Fruit fly (Drosophila melanogaster) whole organism, embryonic: ENCODE data around the gene SREBP.

Experiments used
- CG11560 ChIP-seq: fragments of 200-800 bp; sonication (Bioruptor generic); IDR thresholded peaks from 3 replicates; pipeline ENCODE4 v1.3.6; 2022; ENCODE audit warnings: missing biosample characterization, missing genetic modification characterization
- CG12155 ChIP-seq: fragments of 200-800 bp; sonication (Bioruptor generic); optimal IDR thresholded peaks from 3 replicates; lab custom pipeline; 2016; ENCODE audit warnings: missing biosample characterization, missing genetic modification characterization
- CG14014 ChIP-seq: fragments of 200-800 bp; sonication (Bioruptor generic); IDR thresholded peaks from 2 replicates; pipeline ENCODE4 v1.3.6; 2022; ENCODE audit warnings: missing biosample characterization, missing genetic modification characterization
- CG15601 ChIP-seq: fragments of 200-800 bp; sonication (Bioruptor generic); optimal IDR thresholded peaks from 3 replicates; lab custom pipeline; 2019; ENCODE audit warnings: missing biosample characterization, mild to moderate bottlenecking, missing genetic modification characterization, moderate library complexity
- CG16813 ChIP-seq: fragments of 200-800 bp; sonication (Bioruptor generic); IDR thresholded peaks from 3 replicates; pipeline ENCODE4 v1.3.6; 2022; ENCODE audit warnings: missing biosample characterization, missing genetic modification characterization; ENCODE audit not compliant: partially characterized antibody
- CG17186 ChIP-seq: fragments of 200-800 bp; sonication (Bioruptor generic); optimal IDR thresholded peaks from 3 replicates; lab custom pipeline; 2017; ENCODE audit warnings: missing biosample characterization, missing genetic modification reagents, missing genetic modification characterization
- CG17328 ChIP-seq: fragments of 200-800 bp; sonication (Bioruptor generic); IDR thresholded peaks from 2 replicates; pipeline ENCODE4 v1.3.6; 2022; ENCODE audit warnings: missing biosample characterization, missing genetic modification characterization
- CG2116 ChIP-seq: fragments of 200-800 bp; sonication (Bioruptor generic); optimal IDR thresholded peaks from 3 replicates; lab custom pipeline; 2018; ENCODE audit warnings: missing biosample characterization, mild to moderate bottlenecking, missing genetic modification characterization
- CG2875 ChIP-seq: fragments of 200-800 bp; sonication (Bioruptor generic); optimal IDR thresholded peaks from 2 replicates; lab custom pipeline; 2017; ENCODE audit warnings: missing biosample characterization, mild to moderate bottlenecking, missing genetic modification characterization, missing genetic modification reagents
- CG30403 ChIP-seq: fragments of 200-800 bp; sonication (Bioruptor generic); optimal IDR thresholded peaks from 3 replicates; lab custom pipeline; 2016; ENCODE audit warnings: missing biosample characterization, missing genetic modification characterization
- CG32767 ChIP-seq: fragments of 200-800 bp; sonication (Bioruptor generic); IDR thresholded peaks from 2 replicates; pipeline ENCODE4 v1.3.6; 2022; ENCODE audit warnings: missing biosample characterization, missing genetic modification characterization
- CG4404 ChIP-seq: fragments of 200-800 bp; sonication (Bioruptor generic); IDR thresholded peaks from 2 replicates; pipeline ENCODE4 v1.3.6; 2022; ENCODE audit warnings: missing biosample characterization, missing genetic modification characterization
- CG4424 ChIP-seq: fragments of 200-800 bp; sonication (Bioruptor generic); optimal IDR thresholded peaks from 3 replicates; lab custom pipeline; 2016; ENCODE audit warnings: missing biosample characterization, missing genetic modification characterization
- CG4707 ChIP-seq: fragments of 200-800 bp; sonication (Bioruptor generic); optimal IDR thresholded peaks from 2 replicates; lab custom pipeline; 2018; ENCODE audit warnings: missing biosample characterization, mild to moderate bottlenecking, missing genetic modification characterization, moderate library complexity
- CG6272 ChIP-seq: fragments of 200-800 bp; sonication (Bioruptor generic); IDR thresholded peaks from 2 replicates; pipeline ENCODE4 v1.3.6; 2022; ENCODE audit warnings: missing biosample characterization, missing genetic modification characterization
- CG6813 ChIP-seq: fragments of 200-800 bp; sonication (Bioruptor generic); optimal IDR thresholded peaks from 2 replicates; lab custom pipeline; 2017; ENCODE audit warnings: missing biosample characterization, missing genetic modification characterization, mild to moderate bottlenecking, moderate library complexity, missing genetic modification reagents
- CG6854 ChIP-seq: fragments of 200-800 bp; sonication (Bioruptor generic); optimal IDR thresholded peaks from 3 replicates; lab custom pipeline; 2017; ENCODE audit warnings: missing biosample characterization, mild to moderate bottlenecking, missing genetic modification characterization
- CG7372 ChIP-seq: fragments of 200-800 bp; sonication (Bioruptor generic); IDR thresholded peaks from 2 replicates; pipeline ENCODE4 v1.3.6; 2022; ENCODE audit warnings: missing biosample characterization, missing genetic modification characterization
- CG8924 ChIP-seq: fragments of 200-800 bp; optimal IDR thresholded peaks from 3 replicates; lab custom pipeline; 2019; ENCODE audit warnings: missing biosample characterization, mild to moderate bottlenecking, missing genetic modification characterization, moderate library complexity
- Dfd ChIP-seq, 2 experiments: fragments of >200 bp; optimal IDR thresholded peaks; 2 replicates each; lab custom pipeline; 2017; ENCODE audit warnings: missing biosample characterization in 2 of 2, missing genetic modification characterization in 2 of 2
- Dll ChIP-seq: fragments of 200-800 bp; sonication (Bioruptor generic); IDR thresholded peaks from 4 replicates; pipeline ENCODE4 v1.3.6; 2022; ENCODE audit warnings: missing biosample characterization, missing genetic modification characterization; ENCODE audit not compliant: partially characterized antibody
- E2f1 ChIP-seq: fragments of 200-800 bp; sonication (Bioruptor generic); IDR thresholded peaks from 2 replicates; pipeline ENCODE4 v1.3.6; 2022; ENCODE audit warnings: missing biosample characterization, missing genetic modification characterization
- Fer3 ChIP-seq: fragments of 200-800 bp; sonication (Bioruptor generic); optimal IDR thresholded peaks from 2 replicates; lab custom pipeline; 2018; ENCODE audit warnings: missing biosample characterization, mild to moderate bottlenecking, missing genetic modification characterization, moderate library complexity
- H2.0 ChIP-seq: fragments of 200-800 bp; sonication (Bioruptor generic); IDR thresholded peaks from 2 replicates; pipeline ENCODE4 v1.3.6; 2022; ENCODE audit warnings: missing biosample characterization, missing genetic modification characterization
- Hsf ChIP-seq: fragments of 200-800 bp; sonication (Bioruptor generic); optimal IDR thresholded peaks from 3 replicates; lab custom pipeline; 2016; ENCODE audit warnings: missing biosample characterization, missing genetic modification characterization
- Mad ChIP-seq: fragments of 200-800 bp; sonication (Bioruptor generic); optimal IDR thresholded peaks from 2 replicates; lab custom pipeline; 2016; ENCODE audit warnings: missing biosample characterization, missing genetic modification characterization
- Mes4 ChIP-seq: fragments of 200-800 bp; sonication (Bioruptor generic); optimal IDR thresholded peaks from 2 replicates; lab custom pipeline; 2016; ENCODE audit warnings: missing biosample characterization, missing genetic modification characterization
- Scr ChIP-seq: fragments of 200-800 bp; sonication (Bioruptor generic); IDR thresholded peaks from 2 replicates; pipeline ENCODE4 v1.3.6; 2022; ENCODE audit warnings: missing biosample characterization, missing genetic modification characterization; ENCODE audit not compliant: partially characterized antibody
- Sin3A ChIP-seq: fragments of >200 bp; optimal IDR thresholded peaks from 2 replicates; lab custom pipeline; 2018
- ab ChIP-seq: fragments of 200-800 bp; sonication (Bioruptor generic); optimal IDR thresholded peaks from 2 replicates; lab custom pipeline; 2016; ENCODE audit warnings: missing biosample characterization, missing genetic modification characterization
- bsh ChIP-seq, 2 experiments: fragments of 200-800 bp; sonication (Bioruptor generic); optimal IDR thresholded peaks; 2 replicates each; lab custom pipeline; 2017 to 2018; ENCODE audit warnings: mild to moderate bottlenecking in 2 of 2, missing biosample characterization in 2 of 2, missing genetic modification characterization in 2 of 2, moderate library complexity in 1 of 2
- chinmo ChIP-seq: fragments of 200-800 bp; sonication (Bioruptor generic); IDR thresholded peaks from 4 replicates; pipeline ENCODE4 v1.3.6; 2022; ENCODE audit warnings: missing biosample characterization, missing genetic modification characterization; ENCODE audit not compliant: partially characterized antibody
- chn ChIP-seq: fragments of 200-800 bp; sonication (Bioruptor generic); optimal IDR thresholded peaks from 2 replicates; lab custom pipeline; 2016; ENCODE audit warnings: missing biosample characterization, missing genetic modification characterization
- crc ChIP-seq: fragments of 200-800 bp; sonication (Bioruptor generic); optimal IDR thresholded peaks from 2 replicates; lab custom pipeline; 2016; ENCODE audit warnings: missing biosample characterization, missing genetic modification characterization
- crp ChIP-seq, 2 experiments: fragments of 200-800 bp; sonication (Bioruptor generic); optimal IDR thresholded peaks; 2 replicates in 1 of 2; 3 replicates in 1 of 2; lab custom pipeline; 2017; ENCODE audit warnings: missing biosample characterization in 2 of 2, missing genetic modification characterization in 2 of 2, mild to moderate bottlenecking in 1 of 2, moderate library complexity in 1 of 2
- danr ChIP-seq: fragments of 200-800 bp; sonication (Bioruptor generic); IDR thresholded peaks from 2 replicates; pipeline ENCODE4 v1.3.6; 2022; ENCODE audit warnings: missing biosample characterization, missing genetic modification characterization
- dimm ChIP-seq: fragments of 200-800 bp; sonication (Bioruptor generic); IDR thresholded peaks from 2 replicates; pipeline ENCODE4 v1.3.6; 2022; ENCODE audit warnings: missing biosample characterization, missing genetic modification characterization
- ems ChIP-seq: fragments of 200-800 bp; sonication (Bioruptor generic); optimal IDR thresholded peaks from 3 replicates; lab custom pipeline; 2016; ENCODE audit warnings: missing biosample characterization, missing genetic modification characterization
- eve ChIP-seq, 2 experiments: fragments of >200 bp; optimal IDR thresholded peaks; 2 replicates each; lab custom pipeline; 2017; ENCODE audit warnings: missing biosample characterization in 2 of 2, missing genetic modification characterization in 2 of 2
- gsb-n ChIP-seq: fragments of 200-800 bp; sonication (Bioruptor generic); optimal IDR thresholded peaks from 3 replicates; lab custom pipeline; 2018; ENCODE audit warnings: missing biosample characterization, mild to moderate bottlenecking, missing genetic modification characterization
- mld ChIP-seq: fragments of 200-800 bp; sonication (Bioruptor generic); IDR thresholded peaks from 3 replicates; pipeline ENCODE4 v1.3.6; 2022; ENCODE audit warnings: missing biosample characterization, missing genetic modification characterization; ENCODE audit not compliant: partially characterized antibody
- nmo ChIP-seq: fragments of 200-800 bp; sonication (Bioruptor generic); optimal IDR thresholded peaks from 2 replicates; lab custom pipeline; 2018; ENCODE audit warnings: missing biosample characterization, mild to moderate bottlenecking, missing genetic modification characterization, moderate library complexity
- p53 ChIP-seq: fragments of 200-800 bp; sonication (Bioruptor generic); optimal IDR thresholded peaks from 2 replicates; lab custom pipeline; 2016; ENCODE audit warnings: missing biosample characterization, missing genetic modification characterization
- pros ChIP-seq: fragments of 200-800 bp; sonication (Bioruptor generic); optimal IDR thresholded peaks from 3 replicates; lab custom pipeline; 2019; ENCODE audit warnings: missing biosample characterization, mild to moderate bottlenecking, missing genetic modification characterization, moderate library complexity
- run ChIP-seq: fragments of 200-800 bp; sonication (Bioruptor generic); optimal IDR thresholded peaks from 3 replicates; lab custom pipeline; 2018; ENCODE audit warnings: missing biosample characterization, mild to moderate bottlenecking, missing genetic modification characterization
- sens-2 ChIP-seq: fragments of 200-800 bp; sonication (Bioruptor generic); IDR thresholded peaks from 2 replicates; pipeline ENCODE4 v1.3.6; 2022; ENCODE audit warnings: missing biosample characterization, missing genetic modification characterization
- slp2 ChIP-seq: fragments of 200-800 bp; sonication (Bioruptor generic); optimal IDR thresholded peaks from 2 replicates; lab custom pipeline; 2016; ENCODE audit warnings: missing biosample characterization, missing genetic modification characterization
- stc ChIP-seq: fragments of 200-800 bp; sonication (Bioruptor generic); IDR thresholded peaks from 2 replicates; pipeline ENCODE4 v1.3.6; 2022; ENCODE audit warnings: missing biosample characterization, missing genetic modification characterization
- stwl ChIP-seq: fragments of 200-800 bp; sonication (Bioruptor generic); optimal IDR thresholded peaks from 3 replicates; lab custom pipeline; 2018; ENCODE audit warnings: missing biosample characterization, mild to moderate bottlenecking, missing genetic modification characterization, moderate library complexity
- tin ChIP-seq: fragments of 200-800 bp; sonication (Bioruptor generic); optimal IDR thresholded peaks from 3 replicates; lab custom pipeline; 2016; ENCODE audit warnings: missing biosample characterization, missing genetic modification characterization
- vnd ChIP-seq: fragments of 200-800 bp; sonication (Bioruptor generic); IDR thresholded peaks from 3 replicates; pipeline ENCODE4 v1.3.6; 2022; ENCODE audit warnings: missing biosample characterization, missing genetic modification characterization; ENCODE audit not compliant: partially characterized antibody

SREBP gene

DNA sequence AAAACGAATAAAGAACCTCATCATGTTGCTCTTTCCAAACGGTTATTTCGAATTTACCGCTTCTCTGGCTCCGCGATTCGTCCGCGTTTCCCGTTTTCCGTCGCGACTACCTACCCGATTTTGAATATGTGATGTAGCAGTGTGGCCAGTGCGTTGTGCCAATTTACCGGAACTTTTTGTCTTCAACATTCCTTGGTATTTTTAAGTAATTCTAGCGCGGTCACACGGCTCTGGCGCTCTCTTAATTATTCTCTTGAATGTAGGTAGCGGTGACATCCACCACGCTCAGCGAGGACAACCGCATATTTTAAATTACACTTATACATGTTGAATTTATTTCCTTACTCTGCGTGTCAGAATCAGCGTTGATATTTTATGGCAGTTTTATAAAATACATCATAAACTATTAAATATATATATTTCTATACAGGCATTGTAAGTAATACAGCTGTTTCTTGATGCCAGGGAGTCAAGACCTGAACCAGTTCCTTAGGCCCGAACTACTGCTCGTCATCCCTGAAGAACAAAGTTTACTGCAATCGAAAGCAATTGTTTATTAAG is at the start of gene SREBP, which contains the start of the genes CG42637 and Gyc76C (continued):
- no peak for TF ChIP-seq chn
- no peak for TF ChIP-seq ab (GFP tag; lab: Kevin White, UChicago)
- no peak; the same call in 2 of the 3 replicates for TF ChIP-seq CG16813 (GFP tag; lab: Robert Waterston, UW)
- no peak for TF ChIP-seq H2.0 (GFP tag; lab: Robert Waterston, UW)
- TF ChIP-seq crp (GFP tag; optimal IDR thresholded peaks at IDR 0.05; lab: Kevin White, UChicago) = peak; percentile 53 to 89
- no peak for TF ChIP-seq CG6272 (GFP tag; lab: Robert Waterston, UW)
- TF ChIP-seq pros (GFP tag; lab: Kevin White, UChicago) = no peak
- TF ChIP-seq mld (GFP tag; lab: Robert Waterston, UW) = 0 out of 3 replicates have a peak, but pooled peaks have one; percentile 6
- no peak for TF ChIP-seq sens-2 (GFP tag; lab: Robert Waterston, UW)
- no peak for TF ChIP-seq crc
- peak; percentile 15; the same call in 1 of the 2 replicates for TF ChIP-seq Scr (GFP tag; lab: Robert Waterston, UW)
- TF ChIP-seq chinmo (GFP tag; lab: Robert Waterston, UW) = peak; percentile 59; the same call in 2 of the 4 replicates
- TF ChIP-seq nmo (GFP tag; lab: Kevin White, UChicago) = peak; percentile 40
- no peak for TF ChIP-seq slp2 (GFP tag; lab: Kevin White, UChicago)
- peak; percentile 47 for TF ChIP-seq Sin3A (lab: Kevin White, UChicago)
- no peak for TF ChIP-seq Mes4 (GFP tag; lab: Kevin White, UChicago)
- TF ChIP-seq CG30403 (GFP tag; lab: Kevin White, UChicago) = no peak
- TF ChIP-seq stc = peak; percentile 43; the same call in 1 of the 2 replicates
- TF ChIP-seq CG32767 (GFP tag; lab: Robert Waterston, UW) = no peak
- peak; percentile 57 for TF ChIP-seq CG15601 (tag; lab: Kevin White, UChicago)
- no peak for TF ChIP-seq CG14014 (GFP tag; lab: Robert Waterston, UW)
- TF ChIP-seq danr (GFP tag; lab: Robert Waterston, UW) = no peak
- peak; percentile 2 for TF ChIP-seq CG4424 (GFP tag; lab: Kevin White, UChicago)
- TF ChIP-seq CG6854 = no peak
- TF ChIP-seq Fer3 = no peak
- TF ChIP-seq tin (GFP tag; lab: Kevin White, UChicago) = no peak
- peak; percentile 35 for TF ChIP-seq gsb-n (tag; lab: Kevin White, UChicago)
- TF ChIP-seq Hsf (GFP tag; lab: Kevin White, UChicago) = peak; percentile 28
- TF ChIP-seq CG2116 (GFP tag; lab: Kevin White, UChicago) = peak; percentile 69
- peak; percentile 2 for TF ChIP-seq p53 (GFP tag; lab: Kevin White, UChicago)
- TF ChIP-seq run (tag; lab: Kevin White, UChicago) = no peak
- TF ChIP-seq ems (GFP tag; lab: Kevin White, UChicago) = no peak
- TF ChIP-seq CG7372 (GFP tag; lab: Robert Waterston, UW) = no peak
- TF ChIP-seq Mad = no peak
- no peak for TF ChIP-seq CG4707 (GFP tag; lab: Kevin White, UChicago)
- no peak for TF ChIP-seq bsh (GFP tag; optimal IDR thresholded peaks at IDR 0.05; lab: Kevin White, UChicago)
- no peak for TF ChIP-seq vnd (GFP tag; lab: Robert Waterston, UW)
- no peak for TF ChIP-seq eve (GFP tag; optimal IDR thresholded peaks at IDR 0.05; lab: Kevin White, UChicago)
- TF ChIP-seq CG8924 = peak; percentile 60
- TF ChIP-seq CG17186 (GFP tag; lab: Kevin White, UChicago) = peak; percentile 56
- no peak for TF ChIP-seq CG4404
- no peak for TF ChIP-seq CG2875
- TF ChIP-seq CG6813 = no peak
- TF ChIP-seq stwl = peak; percentile 95
- no peak for TF ChIP-seq Dll (GFP tag; lab: Robert Waterston, UW)
- no peak for TF ChIP-seq CG11560 (tag; lab: Robert Waterston, UW)
- peak; percentile 31; the same call in 1 of the 2 replicates for TF ChIP-seq E2f1
- TF ChIP-seq dimm = no peak
- TF ChIP-seq CG12155 (GFP tag; lab: Kevin White, UChicago) = no peak
- no peak for TF ChIP-seq Dfd (GFP tag; optimal IDR thresholded peaks at IDR 0.05; lab: Kevin White, UChicago)
- TF ChIP-seq CG17328 (GFP tag; lab: Robert Waterston, UW) = no peak
